Worm (Caenorhabditis elegans) whole organism, L3 larva: ENCODE measurements around the gene srz-10.
"Not testable (repeated sequence)": the region's sequence is repeated elsewhere in the genome, so short reads cannot be mapped to it uniquely, and the experiment has no call there.

Source experiments
- ZK546.5 ChIP-seq: sonication (generic microtip); optimal IDR thresholded peaks from 2 replicates; lab custom pipeline; 2017; ENCODE audit warnings: missing biosample characterization, missing genetic modification characterization
- ama-1 ChIP-seq: fragments of 150-350 bp; optimal IDR thresholded peaks from 2 replicates; lab custom pipeline; 2018
- ceh-16 ChIP-seq: sonication (generic microtip); optimal IDR thresholded peaks from 2 replicates; lab custom pipeline; 2017; ENCODE audit warnings: missing biosample characterization, missing genetic modification characterization
- ceh-82 ChIP-seq: fragments of 150-350 bp; optimal IDR thresholded peaks from 2 replicates; lab custom pipeline; 2014; ENCODE audit warnings: missing biosample characterization, missing genetic modification characterization
- ceh-9 ChIP-seq: sonication (generic microtip); optimal IDR thresholded peaks from 2 replicates; lab custom pipeline; 2018; ENCODE audit warnings: missing biosample characterization, missing genetic modification characterization
- daf-12 ChIP-seq: fragments of 150-350 bp; optimal IDR thresholded peaks from 2 replicates; lab custom pipeline; 2014; ENCODE audit warnings: missing biosample characterization, missing genetic modification reagents, missing genetic modification characterization
- egl-27 ChIP-seq: sonication (generic microtip); optimal IDR thresholded peaks from 4 replicates; lab custom pipeline; 2017; ENCODE audit warnings: missing biosample characterization, missing genetic modification reagents, missing genetic modification characterization
- egl-5 ChIP-seq: fragments of 150-350 bp; optimal IDR thresholded peaks from 2 replicates; lab custom pipeline; 2017; ENCODE audit warnings: missing biosample characterization, missing genetic modification reagents, missing genetic modification characterization, inconsistent platforms
- elt-1 ChIP-seq: fragments of 150-350 bp; optimal IDR thresholded peaks from 2 replicates; lab custom pipeline; 2014; ENCODE audit warnings: missing biosample characterization, missing genetic modification characterization
- elt-2 ChIP-seq: sonication (generic microtip); optimal IDR thresholded peaks from 2 replicates; lab custom pipeline; 2016; ENCODE audit warnings: missing genetic modification reagents, mild to moderate bottlenecking, missing genetic modification characterization, missing compliant biosample characterization
- eor-1 ChIP-seq, 2 experiments: fragments of 150-350 bp; optimal IDR thresholded peaks; 2 replicates each; lab custom pipeline; 2014 to 2018; ENCODE audit warnings: missing biosample characterization in 2 of 2, missing genetic modification characterization in 2 of 2
- fkh-10 ChIP-seq: sonication (generic microtip); optimal IDR thresholded peaks from 2 replicates; lab custom pipeline; 2017; ENCODE audit warnings: missing biosample characterization, missing genetic modification reagents, missing genetic modification characterization
- fkh-2 ChIP-seq: fragments of 150-350 bp; optimal IDR thresholded peaks from 2 replicates; lab custom pipeline; 2014; ENCODE audit warnings: missing biosample characterization, missing genetic modification reagents, missing genetic modification characterization
- fos-1 ChIP-seq: fragments of 150-350 bp; optimal IDR thresholded peaks from 2 replicates; lab custom pipeline; 2014; ENCODE audit warnings: missing biosample characterization, missing genetic modification characterization
- jun-1 ChIP-seq: fragments of 150-350 bp; optimal IDR thresholded peaks from 2 replicates; lab custom pipeline; 2014; ENCODE audit warnings: missing biosample characterization, missing genetic modification reagents, missing genetic modification characterization
- lin-15B ChIP-seq: fragments of 150-350 bp; optimal IDR thresholded peaks from 2 replicates; lab custom pipeline; 2014; ENCODE audit warnings: missing biosample characterization, missing genetic modification characterization
- lin-39 ChIP-seq: fragments of 150-350 bp; optimal IDR thresholded peaks from 2 replicates; lab custom pipeline; 2018; ENCODE audit warnings: missing biosample characterization, missing genetic modification reagents, missing genetic modification characterization
- lsy-12 ChIP-seq: sonication (generic microtip); optimal IDR thresholded peaks from 2 replicates; lab custom pipeline; 2016; ENCODE audit warnings: mild to moderate bottlenecking, missing genetic modification characterization, missing compliant biosample characterization
- mdl-1 ChIP-seq: fragments of 150-350 bp; optimal IDR thresholded peaks from 2 replicates; lab custom pipeline; 2014; ENCODE audit warnings: missing biosample characterization, missing genetic modification characterization
- mml-1 ChIP-seq: fragments of 150-350 bp; sonication (generic microtip); optimal IDR thresholded peaks from 3 replicates; lab custom pipeline; 2014; ENCODE audit warnings: missing biosample characterization, missing genetic modification characterization
- nfya-1 ChIP-seq: sonication (generic microtip); optimal IDR thresholded peaks from 2 replicates; lab custom pipeline; 2017; ENCODE audit warnings: missing genetic modification characterization, mild to moderate bottlenecking, missing compliant biosample characterization, antibody characterized with exemption, moderate library complexity; ENCODE audit not compliant: insufficient read depth
- nhr-11 ChIP-seq: fragments of 150-350 bp; optimal IDR thresholded peaks from 2 replicates; lab custom pipeline; 2014; ENCODE audit warnings: missing biosample characterization, missing genetic modification characterization
- nhr-12 ChIP-seq: fragments of 150-350 bp; optimal IDR thresholded peaks from 2 replicates; lab custom pipeline; 2014; ENCODE audit warnings: missing biosample characterization, missing genetic modification characterization
- nhr-23 ChIP-seq: fragments of 150-350 bp; optimal IDR thresholded peaks from 2 replicates; lab custom pipeline; 2014; ENCODE audit warnings: missing biosample characterization, missing genetic modification reagents, missing genetic modification characterization
- nhr-237 ChIP-seq: fragments of 150-350 bp; optimal IDR thresholded peaks from 2 replicates; lab custom pipeline; 2014; ENCODE audit warnings: missing biosample characterization, missing genetic modification characterization
- nhr-25 ChIP-seq: sonication (generic microtip); optimal IDR thresholded peaks from 2 replicates; lab custom pipeline; 2017; ENCODE audit warnings: missing biosample characterization, missing genetic modification characterization
- nhr-28 ChIP-seq: fragments of 150-350 bp; optimal IDR thresholded peaks from 2 replicates; lab custom pipeline; 2014; ENCODE audit warnings: missing biosample characterization, missing genetic modification characterization
- nhr-43 ChIP-seq: sonication (generic microtip); optimal IDR thresholded peaks from 2 replicates; lab custom pipeline; 2016; ENCODE audit warnings: mild to moderate bottlenecking, missing genetic modification characterization, missing compliant biosample characterization; ENCODE audit not compliant: poor library complexity, severe bottlenecking
- nhr-67 ChIP-seq: fragments of 150-350 bp; optimal IDR thresholded peaks from 2 replicates; lab custom pipeline; 2014; ENCODE audit warnings: missing biosample characterization, missing genetic modification characterization
- nhr-76 ChIP-seq: fragments of 150-350 bp; sonication (generic microtip); optimal IDR thresholded peaks from 5 replicates; lab custom pipeline; 2014; ENCODE audit warnings: missing biosample characterization, missing genetic modification characterization
- nhr-77 ChIP-seq: fragments of 150-350 bp; optimal IDR thresholded peaks from 2 replicates; lab custom pipeline; 2014; ENCODE audit warnings: missing biosample characterization, missing genetic modification characterization
- pha-4 ChIP-seq: fragments of 150-350 bp; optimal IDR thresholded peaks from 2 replicates; lab custom pipeline; 2014; ENCODE audit warnings: missing biosample characterization, missing genetic modification reagents, missing genetic modification characterization
- pqm-1 ChIP-seq: fragments of 150-350 bp; optimal IDR thresholded peaks from 2 replicates; lab custom pipeline; 2017; ENCODE audit warnings: missing biosample characterization, missing genetic modification characterization, inconsistent platforms
- skn-1 ChIP-seq: fragments of 150-350 bp; optimal IDR thresholded peaks from 2 replicates; lab custom pipeline; 2014; ENCODE audit warnings: missing biosample characterization, missing genetic modification characterization
- snpc-4 ChIP-seq: fragments of 150-350 bp; optimal IDR thresholded peaks from 2 replicates; lab custom pipeline; 2014; ENCODE audit warnings: missing biosample characterization, missing genetic modification characterization
- tbx-2 ChIP-seq: sonication (generic microtip); optimal IDR thresholded peaks from 2 replicates; lab custom pipeline; 2016; ENCODE audit warnings: mild to moderate bottlenecking, missing genetic modification characterization, missing compliant biosample characterization
- unc-39 ChIP-seq: sonication (generic microtip); optimal IDR thresholded peaks from 4 replicates; lab custom pipeline; 2017; ENCODE audit warnings: missing biosample characterization, missing genetic modification characterization
- unc-62 ChIP-seq: fragments of 150-350 bp; sonication (generic microtip); optimal IDR thresholded peaks from 4 replicates; lab custom pipeline; 2014; ENCODE audit warnings: missing biosample characterization, missing genetic modification reagents, missing genetic modification characterization
- zag-1 ChIP-seq: fragments of 150-350 bp; optimal IDR thresholded peaks from 2 replicates; lab custom pipeline; 2014; ENCODE audit warnings: missing biosample characterization, missing genetic modification characterization
- ztf-11 ChIP-seq: fragments of 150-350 bp; optimal IDR thresholded peaks from 2 replicates; lab custom pipeline; 2014; ENCODE audit warnings: missing biosample characterization, missing genetic modification characterization
- ztf-4 ChIP-seq: fragments of 150-350 bp; optimal IDR thresholded peaks from 2 replicates; lab custom pipeline; 2014; ENCODE audit warnings: missing biosample characterization, missing genetic modification characterization

srz-10 gene

DNA sequence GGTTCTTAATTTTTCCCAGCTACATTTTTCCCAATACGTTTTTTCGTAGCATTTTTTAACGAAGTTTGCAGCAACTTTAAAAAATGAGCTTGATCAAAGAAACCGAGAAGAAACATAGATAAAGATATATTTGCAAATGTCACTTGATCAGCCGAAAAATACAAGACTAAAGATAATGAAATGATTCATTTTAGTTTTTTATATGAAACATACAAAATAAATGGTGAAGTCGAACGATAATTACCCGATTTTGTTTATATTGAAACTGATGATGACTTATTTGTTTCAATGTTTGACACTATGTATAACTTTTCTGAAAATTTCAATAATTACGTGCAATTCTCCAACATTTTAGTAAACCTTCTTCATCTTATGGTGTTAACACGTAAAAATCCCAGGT is 40.6 kb downstream of the srz-10 start, which contains the start of gene srw-22:
TSS of gene srw-22 (plus strand) at position 301 of the 400 bp plus-strand sequence.
- TF ChIP-seq fos-1 (tag; lab: Kevin White, UChicago) = no peak
- no peak for TF ChIP-seq tbx-2 (tag; lab: Kevin White, UChicago)
- no peak for TF ChIP-seq pqm-1
- no peak for TF ChIP-seq mml-1 (tag; lab: Kevin White, UChicago)
- no peak for TF ChIP-seq ZK546.5 (tag; lab: Kevin White, UChicago)
- TF ChIP-seq ceh-16 (tag; lab: Kevin White, UChicago) = no peak
- no peak for TF ChIP-seq snpc-4 (tag; lab: Kevin White, UChicago)
- TF ChIP-seq egl-5 (tag; lab: Kevin White, UChicago) = no peak
- no peak for TF ChIP-seq nhr-12 (tag; lab: Kevin White, UChicago)
- no peak for TF ChIP-seq lsy-12 (tag; lab: Kevin White, UChicago)

DNA sequence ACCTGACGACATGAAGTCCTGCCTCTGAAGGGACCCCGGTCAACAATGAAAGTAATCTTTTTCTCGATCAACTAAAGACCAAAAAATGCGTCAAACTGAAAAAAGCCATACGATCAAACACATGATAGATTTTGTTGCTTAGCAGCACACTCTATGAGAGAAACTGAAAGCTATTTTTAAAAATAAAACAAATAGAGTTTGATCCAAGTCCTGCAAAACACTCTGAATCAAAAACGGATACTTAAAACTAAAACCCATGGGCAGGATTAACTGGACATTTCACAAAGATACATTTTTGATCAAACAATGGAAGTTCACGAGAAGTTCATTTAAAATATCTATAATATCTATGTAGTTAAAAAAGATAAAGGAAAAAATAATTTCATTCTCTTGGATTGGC is 41.5 kb downstream of the srz-10 start, which contains the start of gene T10H4.13:
TSS of gene T10H4.13 (minus strand) at position 101 of the 400 bp plus-strand sequence.
- TF ChIP-seq daf-12 (tag; lab: Kevin White, UChicago) = no peak
- no peak for TF ChIP-seq nhr-11 (tag; lab: Kevin White, UChicago)
- TF ChIP-seq elt-1 (tag; lab: Kevin White, UChicago) = no peak
- no peak for TF ChIP-seq nhr-25 (tag; lab: Kevin White, UChicago)
- no peak for TF ChIP-seq pha-4 (tag; lab: Kevin White, UChicago)
- no peak for TF ChIP-seq nhr-12 (tag; lab: Kevin White, UChicago)
- TF ChIP-seq nhr-43 (tag; lab: Kevin White, UChicago) = no peak
- no peak for TF ChIP-seq fos-1 (tag; lab: Kevin White, UChicago)
- TF ChIP-seq lsy-12 (tag; lab: Kevin White, UChicago) = no peak
- TF ChIP-seq nfya-1 = no peak
- TF ChIP-seq nhr-67 = no peak
- TF ChIP-seq egl-27 = no peak

DNA sequence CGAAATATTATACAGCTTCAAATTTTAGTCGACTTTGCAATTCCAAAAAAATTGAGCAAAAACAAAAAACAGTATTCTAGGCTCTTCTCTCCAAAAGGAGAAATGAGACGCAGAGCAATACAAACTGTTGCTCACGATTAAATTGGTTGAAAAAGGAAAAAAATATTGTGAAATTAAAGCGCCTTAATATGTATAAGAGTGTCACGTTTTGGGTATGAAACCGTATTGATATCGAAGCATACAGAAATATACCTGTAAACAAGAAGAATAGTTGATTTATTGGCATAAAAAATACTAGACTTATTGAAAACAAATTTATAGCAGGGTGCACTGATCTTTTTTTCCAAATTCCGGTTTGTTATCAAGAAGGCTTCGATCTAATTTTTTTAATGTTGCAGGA is 43.1 kb downstream of the srz-10 start, which contains the start of gene M01B2.13:
TSS of gene M01B2.13 (minus strand) at position 101 of the 400 bp plus-strand sequence.
- TF ChIP-seq jun-1 (tag; lab: Kevin White, UChicago) (no peak), nhr-77 (tag; lab: Kevin White, UChicago) (no peak), unc-39 (no peak), lin-39 (no peak), nhr-28 (tag; lab: Kevin White, UChicago) (no peak), snpc-4 (tag; lab: Kevin White, UChicago) (no peak), unc-62 (GFP tag; lab: Kevin White, UChicago) (no peak)

DNA sequence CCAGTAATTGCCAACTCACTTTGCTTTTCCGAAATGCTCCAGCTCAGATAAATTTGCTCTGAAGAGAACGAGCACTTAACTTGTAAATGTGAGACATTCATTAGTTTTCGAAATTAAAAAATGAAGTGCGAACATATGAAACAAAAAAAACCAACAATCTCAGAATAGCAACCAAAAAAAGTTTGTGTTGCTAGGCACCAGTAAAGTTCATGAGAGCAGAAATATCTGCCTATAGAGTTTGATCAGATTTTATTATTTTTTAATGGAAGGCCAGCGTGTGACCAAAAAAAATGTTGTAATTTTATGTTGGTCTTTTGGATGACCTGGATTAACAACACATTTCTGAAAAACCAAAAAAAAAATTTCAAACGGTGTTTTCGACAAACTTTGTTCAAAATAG is 44.8 kb downstream of the srz-10 start, which contains the start of gene M01B2.12:
TSS of gene M01B2.12 (minus strand) at position 101 of the 400 bp plus-strand sequence.
- TF ChIP-seq ztf-4 (tag; lab: Kevin White, UChicago) (no peak), unc-39 (no peak), nhr-76 (tag; lab: Kevin White, UChicago) (no peak), jun-1 (tag; lab: Kevin White, UChicago) (no peak), nhr-28 (tag; lab: Kevin White, UChicago) (no peak), nhr-67 (no peak), egl-5 (tag; lab: Kevin White, UChicago) (no peak), elt-2 (no peak), zag-1 (tag; lab: Kevin White, UChicago) (no peak), unc-62 (GFP tag; lab: Kevin White, UChicago) (no peak)

DNA sequence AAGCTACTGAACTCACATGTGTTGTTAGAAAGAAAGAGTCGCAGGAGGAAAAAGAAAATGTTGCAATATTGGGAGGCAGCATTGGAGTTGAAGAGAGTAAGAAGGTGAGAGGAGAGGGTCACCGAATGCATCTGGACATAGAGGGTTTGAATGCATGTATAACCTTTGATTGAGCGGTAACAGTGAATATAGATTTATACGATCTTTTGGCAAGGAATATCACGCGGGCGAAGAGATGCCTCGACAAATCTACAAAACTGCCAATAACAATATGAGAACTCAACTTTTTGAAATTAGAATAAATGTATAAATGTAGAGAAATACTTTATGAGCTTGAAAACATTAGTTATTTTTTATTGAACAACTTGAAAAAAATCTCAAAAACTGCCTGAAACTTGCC is 46.6 kb downstream of the srz-10 start, which contains the start of gene M01B2.10:
TSS of gene M01B2.10 (minus strand) at position 101 of the 400 bp plus-strand sequence.
- not testable (repeated sequence) for TF ChIP-seq fkh-2; skn-1 (tag; lab: Kevin White, UChicago); mdl-1

DNA sequence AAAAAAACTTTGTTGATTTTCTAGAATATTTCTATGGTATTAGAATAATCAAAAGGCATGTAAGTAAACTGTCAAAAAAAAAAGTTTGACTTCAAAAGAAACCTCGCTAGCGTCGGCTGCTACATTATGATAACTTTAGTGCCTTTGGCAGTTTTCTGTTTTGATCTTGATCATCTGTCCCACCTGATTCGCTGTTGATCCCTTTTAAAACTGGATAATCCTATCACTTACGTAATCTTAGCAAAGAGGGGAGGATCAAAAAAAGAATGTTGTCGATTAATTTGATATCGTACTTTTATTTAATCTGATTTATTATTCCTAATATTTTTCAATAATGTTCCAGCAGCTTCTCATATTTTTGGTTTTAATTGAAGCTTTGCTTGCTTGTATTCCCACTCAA is 49.0 kb downstream of the srz-10 start, which contains the start of gene M01B2.8:
TSS of gene M01B2.8 (plus strand) at position 301 of the 400 bp plus-strand sequence.
- no peak for TF ChIP-seq ztf-11
- no peak for TF ChIP-seq nhr-23
- TF ChIP-seq pqm-1 = no peak
- no peak for TF ChIP-seq nhr-76 (tag; lab: Kevin White, UChicago)
- TF ChIP-seq egl-27 = no peak
- no peak for TF ChIP-seq lin-15B (tag; lab: Kevin White, UChicago)
- no peak for TF ChIP-seq fkh-10 (GFP tag; lab: Kevin White, UChicago)
- no peak for TF ChIP-seq jun-1 (tag; lab: Kevin White, UChicago)
- TF ChIP-seq nhr-28 (tag; lab: Kevin White, UChicago) = no peak
- TF ChIP-seq ama-1 = no peak
- no peak for TF ChIP-seq tbx-2 (tag; lab: Kevin White, UChicago)
- TF ChIP-seq ceh-82 (tag; lab: Kevin White, UChicago) = no peak
- TF ChIP-seq nhr-237 (tag; lab: Kevin White, UChicago) = no peak
- TF ChIP-seq eor-1 (tag; optimal IDR thresholded peaks at IDR 0.05; lab: Kevin White, UChicago) = no peak
- TF ChIP-seq ceh-9 (tag; lab: Kevin White, UChicago) = no peak
- no peak for TF ChIP-seq ZK546.5 (tag; lab: Kevin White, UChicago)
- no peak for TF ChIP-seq egl-5 (tag; lab: Kevin White, UChicago)
